Worm (Caenorhabditis elegans) whole organism, dauer: ENCODE data around the gene spp-19.

Experiments used
- unc-62 ChIP-seq: sonication (generic microtip); optimal IDR thresholded peaks from 2 replicates; lab custom pipeline; 2017; ENCODE audit warnings: missing biosample characterization, missing genetic modification reagents, missing genetic modification characterization

The spp-19 gene

ce11 chrV:6517305-6518224 is 43.9 kb downstream of the spp-19 start:
- no peak for TF ChIP-seq unc-62

DNA sequence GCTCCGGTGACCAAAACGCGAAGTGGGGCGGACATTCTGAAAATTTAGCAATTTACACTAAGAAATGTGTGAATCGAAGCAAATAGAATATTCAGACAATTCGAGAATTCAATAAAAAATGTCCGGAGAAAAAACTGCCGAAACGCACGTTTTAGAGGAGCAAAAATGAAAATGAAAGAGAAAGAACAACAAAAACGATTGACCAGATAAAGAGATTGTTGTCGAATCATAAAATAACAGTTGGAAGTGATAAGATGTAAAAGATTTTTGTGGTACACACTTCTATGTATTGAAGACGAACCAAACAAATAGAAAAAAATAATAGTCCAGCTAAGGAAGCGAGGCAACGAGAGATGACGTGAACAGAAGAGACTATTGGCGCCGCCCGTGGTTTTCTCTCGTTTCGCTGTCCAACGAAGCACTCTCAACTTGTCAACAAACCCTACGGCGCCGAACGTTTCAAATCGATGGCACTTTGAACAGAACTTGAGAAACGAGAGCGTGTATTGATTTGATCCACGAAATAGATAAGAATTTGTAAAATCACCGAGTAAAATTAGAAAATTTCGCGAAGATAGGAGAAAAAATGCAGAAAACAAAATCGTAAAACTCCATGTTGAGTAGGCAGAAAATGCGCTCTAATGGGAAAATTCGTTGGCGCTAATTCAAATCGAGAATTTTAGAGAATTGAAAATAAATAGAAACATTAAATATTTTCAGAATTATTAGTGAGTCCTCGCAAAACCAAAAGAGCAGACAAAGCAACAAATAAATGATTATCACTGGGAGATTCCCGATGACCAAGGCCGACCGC is 44.8 kb downstream of the spp-19 start, which contains the start of gene mdh-1:
Gene mdh-1, minus strand, starts transcription at position 36 of the 814 bp plus-strand sequence.
- TF ChIP-seq unc-62, result no peak

DNA sequence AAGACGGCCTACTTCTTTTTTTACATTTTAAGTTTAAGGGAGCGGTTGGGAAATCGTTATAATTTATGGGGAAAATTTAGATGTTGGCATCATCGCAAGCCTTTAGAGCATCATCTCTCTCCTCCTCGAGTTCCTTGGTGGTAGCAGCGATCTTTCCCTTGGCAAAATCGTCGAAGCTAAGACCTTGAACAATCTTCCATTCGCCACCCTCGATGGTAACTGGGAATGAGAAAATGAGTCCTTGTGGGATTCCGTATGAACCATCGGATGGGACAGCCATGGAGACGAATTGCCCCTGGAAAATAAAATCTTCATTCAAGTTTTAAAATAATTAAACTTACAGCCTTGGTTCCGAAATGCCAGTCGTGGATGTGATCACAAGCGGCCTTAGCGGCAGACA is 46.1 kb downstream of the spp-19 start:
- no peak for TF ChIP-seq unc-62

ce11 chrV:6514887-6515324 is 46.6 kb downstream of the spp-19 start, which contains the start of gene dpy-11:
dpy-11 (minus strand) TSS chrV:6515240.
- no peak for TF ChIP-seq unc-62

- TF ChIP-seq unc-62, result no peak
These were observed 47.6 kb downstream of the spp-19 start for ce11 chrV:6513786-6514430.

- TF ChIP-seq unc-62, result no peak
These were observed 48.1 kb downstream of the spp-19 start for ce11 chrV:6513356-6513755.

DNA sequence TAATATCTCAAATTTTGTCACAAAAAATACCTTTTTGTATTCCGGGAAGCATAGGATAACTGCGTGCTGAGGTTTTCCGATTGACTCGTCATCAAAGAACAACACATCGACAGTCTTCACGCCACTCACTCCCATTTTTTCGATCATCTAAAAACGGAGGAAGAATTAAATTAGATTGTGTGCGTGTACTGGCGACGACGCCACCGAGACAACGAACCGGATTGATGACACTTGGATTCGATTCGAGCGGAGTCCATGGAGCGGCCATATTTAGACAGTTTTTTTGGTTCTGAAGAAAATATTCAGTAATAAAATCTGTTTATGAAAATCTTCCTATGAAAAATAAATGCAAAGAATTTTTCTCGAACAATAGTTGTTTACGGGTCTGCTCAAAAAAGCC is 50.4 kb downstream of the spp-19 start, which contains the start of gene ubh-1:
Gene ubh-1, minus strand, starts transcription at position 289 of the 400 bp plus-strand sequence.
- TF ChIP-seq unc-62, result no peak

DNA sequence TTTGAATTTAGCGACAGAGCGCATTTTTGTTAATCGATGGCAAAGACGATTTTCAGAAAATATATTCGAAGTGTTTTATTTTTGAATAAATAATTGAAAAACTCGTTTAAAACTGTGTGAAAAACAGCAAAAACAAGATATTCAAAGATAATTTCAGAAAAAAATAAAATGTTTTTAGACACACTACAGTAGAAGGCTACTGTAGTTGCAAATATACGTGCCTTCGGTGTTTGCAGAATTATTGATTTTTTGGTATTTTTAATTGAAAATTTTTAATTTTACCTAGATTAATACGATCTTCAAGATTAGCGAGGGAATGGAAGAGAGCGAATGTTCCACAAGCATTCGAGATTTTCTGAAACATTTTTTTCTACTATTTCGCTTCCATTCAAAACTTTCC is 50.9 kb downstream of the spp-19 start:
- no peak for TF ChIP-seq unc-62
